Fruit fly (Drosophila melanogaster) whole organism, adult: ENCODE data around the gene CG2225.

ENCODE experiments used
- Crg-1 ChIP-seq: fragments of 200-800 bp; sonication (Bioruptor generic); optimal IDR thresholded peaks from 2 replicates; lab custom pipeline; 2016; ENCODE audit warnings: missing biosample characterization, missing genetic modification characterization
- Hr96 ChIP-seq: fragments of 200-800 bp; sonication (Bioruptor generic); optimal IDR thresholded peaks from 2 replicates; lab custom pipeline; 2016; ENCODE audit warnings: missing biosample characterization, missing genetic modification characterization
- cnc ChIP-seq, 2 experiments: fragments of >200 bp; optimal IDR thresholded peaks; 2 replicates each; lab custom pipeline; 2017
- kay ChIP-seq: fragments of 200-800 bp; sonication (Bioruptor generic); peaks from one replicate; lab custom pipeline; 2016; ENCODE audit warnings: missing biosample characterization, missing genetic modification characterization, borderline replicate concordance
- pad ChIP-seq: fragments of 200-800 bp; sonication (Bioruptor generic); optimal IDR thresholded peaks from 3 replicates; lab custom pipeline; 2017; ENCODE audit warnings: missing biosample characterization, missing genetic modification characterization, mild to moderate bottlenecking, moderate library complexity, missing genetic modification reagents

dm6 chr2L:21624472-21624787 lies 52.9 kb downstream of the CG2225 start:
- TF ChIP-seq pad (GFP tag; lab: Kevin White, UChicago) (no peak), kay (GFP tag; lab: Kevin White, UChicago) (peak; percentile 44), cnc (optimal IDR thresholded peaks at IDR 0.05; lab: Kevin White, UChicago) (no peak), Crg-1 (no peak), Hr96 (GFP tag; lab: Kevin White, UChicago) (no peak)
